Worm (Caenorhabditis elegans) whole organism, midembryonic: ENCODE data around the gene mab-3.

Source experiments
- cog-1 ChIP-seq: sonication (generic microtip); optimal IDR thresholded peaks from 2 replicates; lab custom pipeline; 2016; ENCODE audit warnings: missing genetic modification characterization, missing compliant biosample characterization
- flt-1 ChIP-seq: fragments of 200-800 bp; sonication (Bioruptor generic); IDR thresholded peaks from 2 replicates; pipeline ENCODE4 v1.3.6; 2022; ENCODE audit warnings: missing genetic modification characterization, missing compliant biosample characterization
- klf-2 ChIP-seq: fragments of 200-800 bp; sonication (Bioruptor generic); conservative IDR thresholded peaks from 2 replicates; pipeline ENCODE4 v1.3.6; 2022; ENCODE audit warnings: missing genetic modification reagents, missing genetic modification characterization, missing compliant biosample characterization
- ref-1 ChIP-seq: fragments of 200-800 bp; sonication (Bioruptor generic); conservative IDR thresholded peaks from 2 replicates; pipeline ENCODE4 v1.3.6; 2022; ENCODE audit warnings: missing genetic modification reagents, missing genetic modification characterization, missing compliant biosample characterization
- tab-1 ChIP-seq: fragments of 200-800 bp; sonication (Bioruptor generic); IDR thresholded peaks from 2 replicates; pipeline ENCODE4 v1.3.6; 2022; ENCODE audit warnings: missing genetic modification characterization, missing compliant biosample characterization
- ztf-23 ChIP-seq: fragments of 200-800 bp; sonication (Bioruptor generic); IDR thresholded peaks from 2 replicates; pipeline ENCODE4 v1.3.6; 2022; ENCODE audit warnings: missing genetic modification reagents, missing genetic modification characterization, missing compliant biosample characterization
- ztf-29 ChIP-seq: fragments of 200-800 bp; sonication (Bioruptor generic); IDR thresholded peaks from 2 replicates; pipeline ENCODE4 v1.3.6; 2022; ENCODE audit warnings: missing genetic modification reagents, missing genetic modification characterization, missing compliant biosample characterization

DNA sequence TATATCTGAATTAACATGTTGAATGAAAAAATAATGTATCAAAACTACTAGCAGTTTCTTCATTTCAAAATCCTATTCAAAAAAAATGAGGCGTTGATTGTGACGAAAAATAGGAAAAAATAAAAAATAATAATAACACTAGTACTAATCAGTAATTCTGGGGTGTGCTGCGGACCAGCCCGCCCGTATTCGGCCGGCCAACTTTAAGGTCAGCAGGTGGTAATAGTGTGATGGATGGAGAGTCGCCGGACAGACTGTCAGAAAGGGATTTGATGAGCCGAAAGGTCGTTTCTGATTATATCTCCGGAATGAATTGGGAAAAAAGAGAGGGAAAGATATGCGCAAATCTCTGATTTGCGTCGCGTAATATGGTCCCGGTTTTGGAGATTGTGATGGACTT is 7.5 kb upstream of the mab-3 start, which contains the start of gene cutl-2:
- no peak for TF ChIP-seq cog-1
- no peak for TF ChIP-seq flt-1 (GFP tag; lab: Robert Waterston, UW)
- no peak for TF ChIP-seq ztf-23 (GFP tag; lab: Robert Waterston, UW)
- no peak for TF ChIP-seq ztf-29 (GFP tag; lab: Robert Waterston, UW)
- TF ChIP-seq ref-1: no peak
- TF ChIP-seq klf-2 (GFP tag; lab: Robert Waterston, UW): no peak
- no peak for TF ChIP-seq tab-1
